Fruit fly (Drosophila melanogaster) whole organism, wandering third instar larva: ENCODE measurements around the gene eIF4E3.
"Not testable (repeated sequence)": the region's sequence is repeated elsewhere in the genome, so short reads cannot be mapped to it uniquely, and the experiment has no call there.

ENCODE experiments used
- Abd-B ChIP-seq: fragments of >200 bp; optimal IDR thresholded peaks from 2 replicates; lab custom pipeline; 2017; ENCODE audit warnings: missing biosample characterization, missing genetic modification characterization
- CG9705 ChIP-seq: fragments of 200-800 bp; sonication (Bioruptor generic); optimal IDR thresholded peaks from 2 replicates; lab custom pipeline; 2018; ENCODE audit warnings: missing biosample characterization, mild to moderate bottlenecking, missing genetic modification characterization
- CrebA ChIP-seq: fragments of 200-800 bp; sonication (Bioruptor generic); optimal IDR thresholded peaks from 2 replicates; lab custom pipeline; 2016; ENCODE audit warnings: missing biosample characterization, mild to moderate bottlenecking, missing genetic modification characterization, borderline replicate concordance
- Dfd ChIP-seq: fragments of >200 bp; optimal IDR thresholded peaks from 2 replicates; lab custom pipeline; 2017; ENCODE audit warnings: missing biosample characterization, missing genetic modification characterization
- GATAd ChIP-seq: sonication (Bioruptor generic); optimal IDR thresholded peaks from 2 replicates; lab custom pipeline; 2016; ENCODE audit warnings: missing biosample characterization, missing genetic modification characterization
- HLH106 ChIP-seq: fragments of 200-800 bp; optimal IDR thresholded peaks from 3 replicates; lab custom pipeline; 2019; ENCODE audit warnings: missing biosample characterization, mild to moderate bottlenecking, missing genetic modification characterization, moderate library complexity
- Hr78 ChIP-seq: fragments of >200 bp; optimal IDR thresholded peaks from 2 replicates; lab custom pipeline; 2017; ENCODE audit warnings: missing biosample characterization, missing genetic modification characterization
- Jra ChIP-seq: sonication (Bioruptor generic); optimal IDR thresholded peaks from 2 replicates; lab custom pipeline; 2016; ENCODE audit warnings: missing biosample characterization, missing genetic modification characterization
- Mio ChIP-seq: sonication (Bioruptor generic); optimal IDR thresholded peaks from 2 replicates; lab custom pipeline; 2016; ENCODE audit warnings: missing biosample characterization, missing genetic modification characterization
- Myc ChIP-seq: fragments of >200 bp; optimal IDR thresholded peaks from 2 replicates; lab custom pipeline; 2017
- OdsH ChIP-seq: fragments of 200-800 bp; sonication (Bioruptor generic); optimal IDR thresholded peaks from 2 replicates; lab custom pipeline; 2016; ENCODE audit warnings: missing biosample characterization, mild to moderate bottlenecking, missing genetic modification characterization
- Rel ChIP-seq, 2 experiments: fragments of 200-800 bp; sonication (Bioruptor generic) in 1 of 2; optimal IDR thresholded peaks; 2 replicates in 1 of 2; 3 replicates in 1 of 2; lab custom pipeline; 2016 to 2019; ENCODE audit warnings: mild to moderate bottlenecking in 2 of 2, missing biosample characterization in 2 of 2, missing genetic modification characterization in 2 of 2, moderate library complexity in 1 of 2
- Sp1 ChIP-seq: fragments of 200-800 bp; sonication (Bioruptor generic); optimal IDR thresholded peaks from 3 replicates; lab custom pipeline; 2019; ENCODE audit warnings: missing biosample characterization, mild to moderate bottlenecking, missing genetic modification characterization, moderate library complexity
- Vsx2 ChIP-seq: fragments of 200-300, 225-300 bp; sonication (Bioruptor generic); optimal IDR thresholded peaks from 2 replicates; lab custom pipeline; 2018; ENCODE audit warnings: missing biosample characterization, missing genetic modification characterization; ENCODE audit not compliant: partially characterized antibody
- dl ChIP-seq, 2 experiments: fragments of 175-275, 200-275 bp in 1 of 2; fragments of 200-275 bp in 1 of 2; sonication (Bioruptor generic); optimal IDR thresholded peaks; lab custom pipeline; 2018; ENCODE audit warnings: mild to moderate bottlenecking in 2 of 2, missing biosample characterization in 2 of 2, missing genetic modification characterization in 2 of 2, moderate library complexity in 2 of 2; ENCODE audit not compliant: partially characterized antibody in 2 of 2, insufficient read depth in 1 of 2
- dmrt93B ChIP-seq: fragments of 200-800 bp; sonication (Bioruptor generic); optimal IDR thresholded peaks from 2 replicates; lab custom pipeline; 2018; ENCODE audit warnings: missing biosample characterization, mild to moderate bottlenecking, missing genetic modification characterization
- ey ChIP-seq: fragments of 200-800 bp; sonication (Bioruptor generic); optimal IDR thresholded peaks from 2 replicates; lab custom pipeline; 2016; ENCODE audit warnings: missing biosample characterization, missing genetic modification characterization
- fru ChIP-seq: fragments of 200-800 bp; sonication (Bioruptor generic); optimal IDR thresholded peaks from 3 replicates; lab custom pipeline; 2016; ENCODE audit warnings: missing biosample characterization, mild to moderate bottlenecking, missing genetic modification characterization
- h ChIP-seq: fragments of 200-800 bp; sonication (Bioruptor generic); optimal IDR thresholded peaks from 3 replicates; lab custom pipeline; 2016; ENCODE audit warnings: missing biosample characterization, mild to moderate bottlenecking, missing genetic modification characterization
- jim ChIP-seq: fragments of 175-275, 200-325 bp; sonication (Bioruptor generic); optimal IDR thresholded peaks from 2 replicates; lab custom pipeline; 2016; ENCODE audit warnings: missing biosample characterization, mild to moderate bottlenecking, missing genetic modification characterization
- lola ChIP-seq: fragments of >200 bp; optimal IDR thresholded peaks from 2 replicates; lab custom pipeline; 2017; ENCODE audit warnings: missing biosample characterization, missing genetic modification characterization
- pan ChIP-seq: fragments of >200 bp; optimal IDR thresholded peaks from 2 replicates; lab custom pipeline; 2017
- rgr ChIP-seq: fragments of 200-800 bp; sonication (Bioruptor generic); optimal IDR thresholded peaks from 3 replicates; lab custom pipeline; 2016; ENCODE audit warnings: missing biosample characterization, mild to moderate bottlenecking, missing genetic modification characterization
- sv ChIP-seq: fragments of 200-800 bp; sonication (Bioruptor generic); optimal IDR thresholded peaks from 3 replicates; lab custom pipeline; 2016; ENCODE audit warnings: missing biosample characterization, missing genetic modification characterization
- tai ChIP-seq: sonication (Bioruptor generic); optimal IDR thresholded peaks from 2 replicates; lab custom pipeline; 2016; ENCODE audit warnings: missing biosample characterization, missing genetic modification characterization
- usp ChIP-seq: fragments of >200 bp; optimal IDR thresholded peaks from 2 replicates; lab custom pipeline; 2017; ENCODE audit warnings: missing biosample characterization, missing genetic modification characterization
- woc ChIP-seq: sonication (Bioruptor generic); optimal IDR thresholded peaks from 2 replicates; lab custom pipeline; 2016; ENCODE audit warnings: missing biosample characterization, mild to moderate bottlenecking, missing genetic modification characterization

Gene eIF4E3

DNA sequence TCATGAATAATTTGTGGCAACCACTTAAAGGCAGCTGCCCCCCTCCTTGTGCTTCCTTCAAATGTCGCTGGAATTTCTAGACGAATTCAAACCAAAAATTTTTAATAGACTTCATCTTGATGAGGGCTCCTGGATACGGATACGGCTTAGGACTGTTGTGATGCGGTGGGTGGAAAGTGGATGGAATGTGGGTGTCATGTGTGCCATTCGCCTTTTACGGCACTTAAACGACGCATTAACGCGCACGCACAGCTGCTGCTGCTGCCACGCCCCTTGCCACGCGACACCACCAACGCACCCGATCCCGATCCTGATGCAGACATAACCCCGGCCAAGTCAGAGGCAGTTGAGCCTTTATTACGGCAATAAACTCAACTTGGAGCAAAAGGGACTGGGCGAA is 9.3 kb upstream of the eIF4E3 start:
- TF ChIP-seq Dfd (no peak), Mio (GFP tag; lab: Kevin White, UChicago) (no peak), HLH106 (tag; lab: Kevin White, UChicago) (no peak), sv (GFP tag; lab: Kevin White, UChicago) (no peak), GATAd (no peak), CG9705 (no peak), lola (GFP tag; lab: Kevin White, UChicago) (no peak), Hr78 (GFP tag; lab: Kevin White, UChicago) (no peak), fru (GFP tag; lab: Kevin White, UChicago) (no peak), rgr (GFP tag; lab: Kevin White, UChicago) (no peak), jim (no peak), dmrt93B (no peak), ey (GFP tag; lab: Kevin White, UChicago) (no peak), Sp1 (GFP tag; lab: Kevin White, UChicago) (no peak), pan (lab: Kevin White, UChicago) (no peak), usp (no peak)
- TF ChIP-seq, all 38 proteins: peak for 0

DNA sequence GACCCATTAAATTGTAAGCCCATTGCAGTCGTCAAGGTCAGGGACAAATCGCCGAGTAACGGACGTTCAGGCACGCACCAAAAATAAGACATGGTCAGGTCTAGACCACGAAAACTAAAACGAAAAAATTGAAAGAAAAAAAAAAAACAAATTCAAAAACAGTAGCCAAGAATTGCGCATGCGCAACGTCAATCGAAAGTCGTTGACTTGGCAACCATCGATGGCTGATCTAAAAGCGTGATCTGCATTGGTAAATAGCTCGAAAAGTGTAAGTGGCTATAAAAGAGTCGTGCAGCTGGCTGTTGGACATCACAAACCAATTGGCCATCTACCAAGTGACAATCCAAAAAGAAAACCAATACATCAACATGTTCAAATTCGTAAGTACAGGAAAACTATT is 7.2 kb upstream of the eIF4E3 start, which contains the start of gene CG13678:
TSS of gene CG13678 (plus strand) at position 307 of the 400 bp plus-strand sequence.
- no peak for TF ChIP-seq Hr78 (GFP tag; lab: Kevin White, UChicago)
- TF ChIP-seq ey (GFP tag; lab: Kevin White, UChicago) = no peak
- no peak for TF ChIP-seq Jra
- no peak for TF ChIP-seq Vsx2 (GFP tag; lab: Kevin White, UChicago)
- no peak for TF ChIP-seq Rel (GFP tag; optimal IDR thresholded peaks at IDR 0.05; lab: Kevin White, UChicago)
- no peak for TF ChIP-seq Rel (tag; optimal IDR thresholded peaks at IDR 0.05; lab: Kevin White, UChicago)
- TF ChIP-seq, all 38 proteins: peak for 0

DNA sequence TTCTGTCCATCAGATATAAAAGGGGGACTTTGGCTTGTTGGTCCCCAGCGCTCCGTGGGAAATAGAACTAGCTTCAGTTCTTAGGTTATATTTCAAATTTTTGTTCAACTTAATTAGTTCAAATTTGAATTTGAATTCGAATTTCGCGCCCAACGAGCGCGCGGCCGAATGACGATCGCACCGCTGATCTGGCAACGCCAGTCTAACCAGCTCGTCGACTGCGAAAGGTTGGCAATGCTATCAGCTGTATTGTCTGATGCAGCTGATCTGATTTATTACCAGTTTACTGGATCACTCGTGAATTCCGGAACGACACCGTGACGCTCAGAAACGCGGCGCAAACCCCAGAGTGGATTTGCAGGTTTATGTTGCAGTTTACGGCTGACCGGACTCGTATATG is 9.3 kb downstream of the eIF4E3 start, which contains the start of gene Dscam4:
TSS of gene Dscam4 (plus strand) at position 301 of the 400 bp plus-strand sequence.
- TF ChIP-seq GATAd; rgr (GFP tag; lab: Kevin White, UChicago); lola (GFP tag; lab: Kevin White, UChicago): not testable (repeated sequence)

DNA sequence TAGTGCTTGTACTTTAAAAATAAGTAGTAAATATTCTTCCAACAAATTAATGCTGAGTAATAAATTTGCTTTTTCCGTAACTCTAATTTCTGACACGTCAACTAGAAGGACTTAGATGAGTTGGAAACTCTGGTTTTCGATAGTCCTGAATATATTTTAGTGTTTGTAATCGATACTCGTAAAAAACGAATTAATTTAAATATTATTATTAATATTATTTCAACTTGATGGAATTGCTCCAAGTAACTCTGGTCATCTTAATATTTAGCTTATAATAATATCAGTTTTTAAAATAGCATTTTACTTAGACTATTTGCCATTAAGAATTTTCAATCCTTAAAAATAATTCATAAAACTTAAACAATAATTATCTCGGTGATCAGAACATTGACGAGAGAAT is 11.5 kb downstream of the eIF4E3 start, which contains the start of gene CG7213:
TSS of gene CG7213 (minus strand) at position 101 of the 400 bp plus-strand sequence.
- no peak for TF ChIP-seq sv (GFP tag; lab: Kevin White, UChicago)
- no peak for TF ChIP-seq lola (GFP tag; lab: Kevin White, UChicago)
- no peak for TF ChIP-seq Sp1 (GFP tag; lab: Kevin White, UChicago)
- TF ChIP-seq Rel (GFP tag; optimal IDR thresholded peaks at IDR 0.05; lab: Kevin White, UChicago) = no peak
- no peak for TF ChIP-seq Rel (tag; optimal IDR thresholded peaks at IDR 0.05; lab: Kevin White, UChicago)
- no peak for TF ChIP-seq OdsH
- TF ChIP-seq dl (GFP tag; optimal IDR thresholded peaks at IDR 0.05; lab: Kevin White, UChicago; ENCODE audit: insufficient read depth in 1 of 2, partially characterized antibody in 2 of 2) = no peak
- TF ChIP-seq rgr (GFP tag; lab: Kevin White, UChicago) = no peak
- TF ChIP-seq Myc (lab: Kevin White, UChicago) = no peak
- no peak for TF ChIP-seq jim
- no peak for TF ChIP-seq Abd-B (GFP tag; lab: Kevin White, UChicago)
- TF ChIP-seq, all 38 proteins: peak for 0

DNA sequence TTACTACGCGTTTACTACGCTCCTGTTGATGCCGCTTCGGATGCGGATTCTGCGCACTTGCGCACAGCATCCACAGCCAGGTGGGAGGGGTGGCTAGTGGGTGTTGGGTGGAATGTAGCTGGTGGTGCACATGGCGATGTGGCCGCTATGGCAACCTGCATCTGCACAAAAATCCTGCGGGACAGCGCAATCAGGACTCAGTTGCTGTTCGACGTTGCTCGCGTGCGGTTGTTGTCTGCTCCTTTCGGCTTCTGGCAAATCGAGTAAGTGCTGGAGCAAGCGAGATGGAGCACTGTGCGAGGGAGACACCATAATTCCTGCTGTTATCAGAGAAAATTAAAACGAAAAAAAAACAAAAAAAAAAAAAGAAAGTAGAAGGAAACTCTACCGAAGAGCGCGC is 11.9 kb downstream of the eIF4E3 start:
- TF ChIP-seq rgr (GFP tag; lab: Kevin White, UChicago) (no peak), CG9705 (no peak), OdsH (no peak), woc (no peak), h (GFP tag; lab: Kevin White, UChicago) (no peak), jim (no peak), fru (GFP tag; lab: Kevin White, UChicago) (no peak), lola (GFP tag; lab: Kevin White, UChicago) (no peak), Sp1 (GFP tag; lab: Kevin White, UChicago) (no peak), CrebA (no peak), Mio (GFP tag; lab: Kevin White, UChicago) (no peak), dmrt93B (no peak), dl (GFP tag; optimal IDR thresholded peaks at IDR 0.05; lab: Kevin White, UChicago; ENCODE audit: insufficient read depth in 1 of 2, partially characterized antibody in 2 of 2) (no peak), tai (no peak), Abd-B (GFP tag; lab: Kevin White, UChicago) (no peak), sv (GFP tag; lab: Kevin White, UChicago) (no peak), ey (GFP tag; lab: Kevin White, UChicago) (no peak), usp (no peak)
